Fruit fly (Drosophila melanogaster) whole organism, embryonic: ENCODE results near the gene Atg12.

Source experiments
- BtbVII ChIP-seq: fragments of 200-800 bp; sonication (Bioruptor generic); optimal IDR thresholded peaks from 3 replicates; lab custom pipeline; 2017; ENCODE audit warnings: missing biosample characterization, mild to moderate bottlenecking, missing genetic modification characterization
- CG1024 ChIP-seq: fragments of 200-800 bp; sonication (Bioruptor generic); IDR thresholded peaks from 2 replicates; pipeline ENCODE4 v1.3.6; 2022; ENCODE audit warnings: missing biosample characterization, missing genetic modification characterization
- CG10979 ChIP-seq: fragments of 200-800 bp; sonication (Bioruptor generic); optimal IDR thresholded peaks from 2 replicates; lab custom pipeline; 2018; ENCODE audit warnings: missing biosample characterization, mild to moderate bottlenecking, missing genetic modification characterization, moderate library complexity
- CG11247 ChIP-seq: fragments of 200-800 bp; sonication (Bioruptor generic); IDR thresholded peaks from 2 replicates; pipeline ENCODE4 v1.3.6; 2022; ENCODE audit warnings: missing biosample characterization, missing genetic modification characterization
- CG12659 ChIP-seq: fragments of 200-800 bp; sonication (Bioruptor generic); optimal IDR thresholded peaks from 3 replicates; lab custom pipeline; 2017; ENCODE audit warnings: mild to moderate bottlenecking, missing biosample characterization, missing genetic modification reagents, missing genetic modification characterization
- CG15696 ChIP-seq: fragments of 200-800 bp; sonication (Bioruptor generic); optimal IDR thresholded peaks from 2 replicates; lab custom pipeline; 2019; ENCODE audit warnings: missing biosample characterization, mild to moderate bottlenecking, missing genetic modification characterization, moderate library complexity
- CG17568 ChIP-seq: fragments of 200-800 bp; sonication (Bioruptor generic); optimal IDR thresholded peaks from 2 replicates; lab custom pipeline; 2018; ENCODE audit warnings: missing biosample characterization, mild to moderate bottlenecking, missing genetic modification characterization, moderate library complexity
- CG18011 ChIP-seq: fragments of 200-800 bp; sonication (Bioruptor generic); optimal IDR thresholded peaks from 2 replicates; lab custom pipeline; 2017; ENCODE audit warnings: missing biosample characterization, missing genetic modification characterization, mild to moderate bottlenecking, moderate library complexity, missing genotype
- CG3281 ChIP-seq: fragments of 200-800 bp; sonication (Bioruptor generic); optimal IDR thresholded peaks from 3 replicates; lab custom pipeline; 2017; ENCODE audit warnings: missing biosample characterization, mild to moderate bottlenecking, missing genetic modification characterization
- CG33213 ChIP-seq: fragments of 200-800 bp; sonication (Bioruptor generic); optimal IDR thresholded peaks from 3 replicates; lab custom pipeline; 2016; ENCODE audit warnings: missing biosample characterization, missing genetic modification characterization
- CG34376 ChIP-seq: fragments of 200-800 bp; sonication (Bioruptor generic); optimal IDR thresholded peaks from 2 replicates; lab custom pipeline; 2018; ENCODE audit warnings: missing biosample characterization, mild to moderate bottlenecking, missing genetic modification characterization
- CG4282 ChIP-seq: fragments of 200-800 bp; sonication (Bioruptor generic); optimal IDR thresholded peaks from 2 replicates; lab custom pipeline; 2016; ENCODE audit warnings: missing biosample characterization, missing genetic modification characterization
- CG4820 ChIP-seq: fragments of 200-800 bp; sonication (Bioruptor generic); optimal IDR thresholded peaks from 3 replicates; lab custom pipeline; 2016; ENCODE audit warnings: missing biosample characterization, missing genetic modification characterization
- CG6175 ChIP-seq: fragments of 200-800 bp; sonication (Bioruptor generic); IDR thresholded peaks from 3 replicates; pipeline ENCODE4 v1.3.6; 2022; ENCODE audit warnings: missing biosample characterization, missing genetic modification characterization
- CG6654 ChIP-seq: fragments of 200-800 bp; sonication (Bioruptor generic); optimal IDR thresholded peaks from 2 replicates; lab custom pipeline; 2017; ENCODE audit warnings: missing biosample characterization, mild to moderate bottlenecking, missing genetic modification characterization
- CG6854 ChIP-seq: fragments of 200-800 bp; sonication (Bioruptor generic); optimal IDR thresholded peaks from 3 replicates; lab custom pipeline; 2017; ENCODE audit warnings: missing biosample characterization, mild to moderate bottlenecking, missing genetic modification characterization
- CG7987 ChIP-seq: fragments of 200-800 bp; sonication (Bioruptor generic); optimal IDR thresholded peaks from 2 replicates; lab custom pipeline; 2018; ENCODE audit warnings: missing biosample characterization, mild to moderate bottlenecking, missing genetic modification characterization, moderate library complexity
- CG8765 ChIP-seq: fragments of 200-800 bp; sonication (Bioruptor generic); IDR thresholded peaks from 2 replicates; pipeline ENCODE4 v1.3.6; 2022; ENCODE audit warnings: missing biosample characterization, missing genetic modification characterization
- CG9215 ChIP-seq: fragments of 200-800 bp; sonication (Bioruptor generic); IDR thresholded peaks from 2 replicates; pipeline ENCODE4 v1.3.6; 2022; ENCODE audit warnings: missing biosample characterization, missing genetic modification characterization
- CG9437 ChIP-seq: fragments of 200-800 bp; sonication (Bioruptor generic); optimal IDR thresholded peaks from 2 replicates; lab custom pipeline; 2018; ENCODE audit warnings: missing biosample characterization, mild to moderate bottlenecking, missing genetic modification characterization
- CrebB ChIP-seq: fragments of 200-800 bp; sonication (Bioruptor generic); optimal IDR thresholded peaks from 3 replicates; lab custom pipeline; 2018; ENCODE audit warnings: missing biosample characterization, mild to moderate bottlenecking, missing genetic modification characterization
- Ets97D ChIP-seq: fragments of 200-800 bp; sonication (Bioruptor generic); optimal IDR thresholded peaks from 3 replicates; lab custom pipeline; 2016; ENCODE audit warnings: missing biosample characterization, missing genetic modification characterization
- HLHmδ ChIP-seq: fragments of 200-800 bp; sonication (Bioruptor generic); optimal IDR thresholded peaks from 2 replicates; lab custom pipeline; 2018; ENCODE audit warnings: missing biosample characterization, mild to moderate bottlenecking, missing genetic modification characterization, moderate library complexity
- Hr39 ChIP-seq: fragments of >200 bp; optimal IDR thresholded peaks from 2 replicates; lab custom pipeline; 2017
- Hr51 ChIP-seq, 2 experiments: fragments of 200-800 bp; sonication (Bioruptor generic); optimal IDR thresholded peaks; 2 replicates in 1 of 2; 3 replicates in 1 of 2; lab custom pipeline; 2016 to 2018; ENCODE audit warnings: missing biosample characterization in 2 of 2, missing genetic modification characterization in 2 of 2, mild to moderate bottlenecking in 1 of 2, moderate library complexity in 1 of 2
- MBD-R2 ChIP-seq: fragments of 200-800 bp; sonication (Bioruptor generic); IDR thresholded peaks from 2 replicates; pipeline ENCODE4 v1.3.6; 2022; ENCODE audit warnings: missing biosample characterization, missing genetic modification characterization
- Max ChIP-seq: fragments of 200-800 bp; sonication (Bioruptor generic); optimal IDR thresholded peaks from 2 replicates; lab custom pipeline; 2016; ENCODE audit warnings: missing biosample characterization, mild to moderate bottlenecking, missing genetic modification characterization
- Meics ChIP-seq: fragments of 200-800 bp; sonication (Bioruptor generic); optimal IDR thresholded peaks from 2 replicates; lab custom pipeline; 2017; ENCODE audit warnings: missing biosample characterization, mild to moderate bottlenecking, missing genetic modification characterization
- Mrtf ChIP-seq: fragments of 200-800 bp; sonication (Bioruptor generic); IDR thresholded peaks from 3 replicates; pipeline ENCODE4 v1.3.6; 2022; ENCODE audit warnings: missing biosample characterization, missing genetic modification characterization
- NFAT ChIP-seq: fragments of 200-800 bp; sonication (Bioruptor generic); IDR thresholded peaks from 2 replicates; pipeline ENCODE4 v1.3.6; 2022; ENCODE audit warnings: missing biosample characterization, missing genetic modification characterization
- Nf-YC ChIP-seq: fragments of 200-800 bp; optimal IDR thresholded peaks from 3 replicates; lab custom pipeline; 2019; ENCODE audit warnings: missing biosample characterization, mild to moderate bottlenecking, missing genetic modification characterization, moderate library complexity
- Rx ChIP-seq: fragments of 200-800 bp; sonication (Bioruptor generic); IDR thresholded peaks from 2 replicates; pipeline ENCODE4 v1.3.6; 2022; ENCODE audit warnings: missing biosample characterization, missing genetic modification characterization
- Sox100B ChIP-seq: fragments of 200-800 bp; sonication (Bioruptor generic); optimal IDR thresholded peaks from 3 replicates; lab custom pipeline; 2018; ENCODE audit warnings: missing biosample characterization, mild to moderate bottlenecking, missing genetic modification characterization
- ab ChIP-seq: fragments of 200-800 bp; sonication (Bioruptor generic); optimal IDR thresholded peaks from 2 replicates; lab custom pipeline; 2016; ENCODE audit warnings: missing biosample characterization, missing genetic modification characterization
- ac ChIP-seq: fragments of 200-800 bp; sonication (Bioruptor generic); optimal IDR thresholded peaks from 3 replicates; lab custom pipeline; 2017; ENCODE audit warnings: missing biosample characterization, mild to moderate bottlenecking, missing genetic modification characterization
- ci ChIP-seq: fragments of 200-800 bp; sonication (Bioruptor generic); IDR thresholded peaks from 3 replicates; pipeline ENCODE4 v1.3.6; 2022; ENCODE audit warnings: missing biosample characterization, missing genetic modification characterization
- dati ChIP-seq: fragments of 200-800 bp; sonication (Bioruptor generic); IDR thresholded peaks from 2 replicates; pipeline ENCODE4 v1.3.6; 2022; ENCODE audit warnings: missing biosample characterization, missing genetic modification characterization
- disco-r ChIP-seq: fragments of 200-800 bp; sonication (Bioruptor generic); optimal IDR thresholded peaks from 2 replicates; lab custom pipeline; 2016; ENCODE audit warnings: missing biosample characterization, missing genetic modification characterization
- dm ChIP-seq: fragments of 200-800 bp; sonication (Bioruptor generic); optimal IDR thresholded peaks from 3 replicates; lab custom pipeline; 2016; ENCODE audit warnings: missing biosample characterization, missing genetic modification characterization
- ems ChIP-seq: fragments of 200-800 bp; sonication (Bioruptor generic); optimal IDR thresholded peaks from 3 replicates; lab custom pipeline; 2016; ENCODE audit warnings: missing biosample characterization, missing genetic modification characterization
- esg ChIP-seq: fragments of 200-800 bp; sonication (Bioruptor generic); conservative IDR thresholded peaks from 2 replicates; pipeline ENCODE4 v1.3.6; 2022; ENCODE audit warnings: missing biosample characterization, missing genetic modification characterization
- grau ChIP-seq: fragments of 200-800 bp; optimal IDR thresholded peaks from 3 replicates; lab custom pipeline; 2019; ENCODE audit warnings: missing biosample characterization, mild to moderate bottlenecking, missing genetic modification characterization, moderate library complexity
- gt ChIP-seq: fragments of 200-800 bp; sonication (Bioruptor generic); IDR thresholded peaks from 2 replicates; pipeline ENCODE4 v1.3.6; 2022; ENCODE audit warnings: missing biosample characterization, missing genetic modification characterization
- kah ChIP-seq: fragments of 200-800 bp; sonication (Bioruptor generic); optimal IDR thresholded peaks from 2 replicates; lab custom pipeline; 2018; ENCODE audit warnings: missing biosample characterization, mild to moderate bottlenecking, missing genetic modification characterization
- pnt ChIP-seq: fragments of 200-800 bp; sonication (Bioruptor generic); optimal IDR thresholded peaks from 3 replicates; lab custom pipeline; 2016; ENCODE audit warnings: missing biosample characterization, missing genetic modification characterization
- row ChIP-seq: fragments of 200-800 bp; sonication (Bioruptor generic); IDR thresholded peaks from 3 replicates; pipeline ENCODE4 v1.3.6; 2022; ENCODE audit warnings: missing biosample characterization, missing genetic modification characterization
- run ChIP-seq: fragments of 200-800 bp; sonication (Bioruptor generic); optimal IDR thresholded peaks from 3 replicates; lab custom pipeline; 2018; ENCODE audit warnings: missing biosample characterization, mild to moderate bottlenecking, missing genetic modification characterization
- sima ChIP-seq: fragments of 200-800 bp; sonication (Bioruptor generic); optimal IDR thresholded peaks from 2 replicates; lab custom pipeline; 2016; ENCODE audit warnings: missing biosample characterization, missing genetic modification characterization
- tio ChIP-seq: fragments of 200-800 bp; sonication (Bioruptor generic); optimal IDR thresholded peaks from 2 replicates; lab custom pipeline; 2017; ENCODE audit warnings: missing biosample characterization, missing genetic modification characterization, inconsistent platforms
- vnd ChIP-seq: fragments of 200-800 bp; sonication (Bioruptor generic); IDR thresholded peaks from 3 replicates; pipeline ENCODE4 v1.3.6; 2022; ENCODE audit warnings: missing biosample characterization, missing genetic modification characterization; ENCODE audit not compliant: partially characterized antibody

Gene Atg12

dm6 chr3L:12115966-12116735, 20.6 kb upstream of the Atg12 start, which contains the start of gene vers (continued):
- TF ChIP-seq CG10979 (tag; lab: Kevin White, UChicago), result no peak
- TF ChIP-seq grau (tag; lab: Kevin White, UChicago), result peak; percentile 10
- TF ChIP-seq kah, result no peak
- TF ChIP-seq HLHmδ, result no peak
- TF ChIP-seq CG3281 (GFP tag; lab: Kevin White, UChicago), result no peak
- no peak for TF ChIP-seq Hr51 (GFP tag; optimal IDR thresholded peaks at IDR 0.05; lab: Kevin White, UChicago)
- no peak for TF ChIP-seq CG1024
- TF ChIP-seq ems (GFP tag; lab: Kevin White, UChicago), result peak; percentile 2
- no peak for TF ChIP-seq run (tag; lab: Kevin White, UChicago)
- no peak for TF ChIP-seq Meics (GFP tag; lab: Kevin White, UChicago)
- no peak for TF ChIP-seq CG9437 (GFP tag; lab: Kevin White, UChicago)
- no peak for TF ChIP-seq esg (GFP tag; lab: Robert Waterston, UW)
- no peak for TF ChIP-seq CrebB (tag; lab: Kevin White, UChicago)
- no peak for TF ChIP-seq CG7987 (GFP tag; lab: Kevin White, UChicago)
- peak; percentile 32; the same call in 2 of the 3 replicates for TF ChIP-seq ci
- no peak for TF ChIP-seq ab
- TF ChIP-seq Ets97D, result peak; percentile 58
- TF ChIP-seq row (GFP tag; lab: Robert Waterston, UW), result 0 out of 3 replicates have a peak, but pooled peaks have one; percentile 35
- TF ChIP-seq CG15696, result no peak
- no peak for TF ChIP-seq ac (GFP tag; lab: Kevin White, UChicago)
- TF ChIP-seq CG12659 (GFP tag; lab: Kevin White, UChicago), result peak; percentile 50
- TF ChIP-seq tio (GFP tag; lab: Kevin White, UChicago), result no peak
- no peak for TF ChIP-seq Rx (GFP tag; lab: Robert Waterston, UW)
- peak; percentile 38 for TF ChIP-seq CG34376 (GFP tag; lab: Kevin White, UChicago)
- TF ChIP-seq gt (GFP tag; lab: Robert Waterston, UW), result no peak
- no peak for TF ChIP-seq CG6854 (GFP tag; lab: Kevin White, UChicago)
- no peak for TF ChIP-seq Hr39 (lab: Kevin White, UChicago)
- TF ChIP-seq Nf-YC (tag; lab: Kevin White, UChicago), result no peak
- no peak for TF ChIP-seq CG17568
- TF ChIP-seq CG18011 (GFP tag; lab: Kevin White, UChicago), result no peak
- TF ChIP-seq CG9215 (GFP tag; lab: Robert Waterston, UW), result no peak
- TF ChIP-seq CG6175 (GFP tag; lab: Robert Waterston, UW), result no peak
- TF ChIP-seq dm (GFP tag; lab: Kevin White, UChicago), result peak; percentile 13
- TF ChIP-seq Mrtf (GFP tag; lab: Robert Waterston, UW), result no peak
- TF ChIP-seq CG8765 (GFP tag; lab: Robert Waterston, UW), result no peak
- peak; percentile 62 for TF ChIP-seq CG33213 (GFP tag; lab: Kevin White, UChicago)
- TF ChIP-seq pnt (GFP tag; lab: Kevin White, UChicago), result no peak
- TF ChIP-seq sima (GFP tag; lab: Kevin White, UChicago), result no peak
- TF ChIP-seq dati (GFP tag; lab: Robert Waterston, UW), result no peak
- 0 out of 2 replicates have a peak, but pooled peaks have one; percentile 26 for TF ChIP-seq NFAT (GFP tag; lab: Robert Waterston, UW)
- 0 out of 2 replicates have a peak, but pooled peaks have one; percentile 36 for TF ChIP-seq CG11247 (GFP tag; lab: Robert Waterston, UW)
- peak; percentile 56 for TF ChIP-seq Max (GFP tag; lab: Kevin White, UChicago)
- no peak for TF ChIP-seq CG6654
- no peak for TF ChIP-seq Sox100B
- TF ChIP-seq vnd (GFP tag; lab: Robert Waterston, UW), result peak; percentile 84
- no peak for TF ChIP-seq disco-r
- TF ChIP-seq BtbVII, result no peak
- TF ChIP-seq MBD-R2, result peak; percentile 73
- TF ChIP-seq CG4820 (GFP tag; lab: Kevin White, UChicago), result no peak
- TF ChIP-seq CG4282 (GFP tag; lab: Kevin White, UChicago), result no peak
